Worm (Caenorhabditis elegans) whole organism, L4 larva: ENCODE data around the gene nhr-109.

ENCODE experiments used
- aly-2 ChIP-seq: sonication (generic microtip); optimal IDR thresholded peaks from 2 replicates; lab custom pipeline; 2018; ENCODE audit warnings: missing biosample characterization, missing genetic modification characterization
- dve-1 ChIP-seq: sonication (generic microtip); optimal IDR thresholded peaks from 2 replicates; lab custom pipeline; 2017; ENCODE audit warnings: antibody characterized with exemption, mild to moderate bottlenecking, missing genetic modification characterization, missing compliant biosample characterization; ENCODE audit not compliant: insufficient read depth
- fos-1 ChIP-seq: fragments of 150-350 bp; optimal IDR thresholded peaks from 2 replicates; lab custom pipeline; 2014; ENCODE audit warnings: missing biosample characterization, missing genetic modification characterization
- lin-13 ChIP-seq: fragments of 150-350 bp; optimal IDR thresholded peaks from 2 replicates; lab custom pipeline; 2014; ENCODE audit warnings: missing biosample characterization, missing genetic modification reagents, missing genetic modification characterization
- tag-97 ChIP-seq: fragments of 200-800 bp; sonication (Bioruptor generic); IDR thresholded peaks from 2 replicates; pipeline ENCODE4 v1.3.6; 2022; ENCODE audit warnings: missing genetic modification characterization, missing compliant biosample characterization
- unc-39 ChIP-seq: sonication (generic microtip); optimal IDR thresholded peaks from 2 replicates; lab custom pipeline; 2017; ENCODE audit warnings: missing biosample characterization, missing genetic modification characterization
- unc-62 ChIP-seq, 3 experiments: fragments of 150-350 bp in 1 of 3; sonication (generic microtip); optimal IDR thresholded peaks in 2 of 3; peaks in 1 of 3; 1 replicate in 1 of 3; 2 replicates in 2 of 3; lab custom pipeline; 2014 to 2017; ENCODE audit warnings: missing biosample characterization in 3 of 3, missing genetic modification characterization in 3 of 3, missing genetic modification reagents in 3 of 3, missing genotype in 1 of 3
- vab-7 ChIP-seq: fragments of 200-800 bp; sonication (Bioruptor generic); IDR thresholded peaks from 2 replicates; pipeline ENCODE4 v1.3.6; 2022; ENCODE audit warnings: missing genetic modification reagents, missing genetic modification characterization, missing compliant biosample characterization

DNA sequence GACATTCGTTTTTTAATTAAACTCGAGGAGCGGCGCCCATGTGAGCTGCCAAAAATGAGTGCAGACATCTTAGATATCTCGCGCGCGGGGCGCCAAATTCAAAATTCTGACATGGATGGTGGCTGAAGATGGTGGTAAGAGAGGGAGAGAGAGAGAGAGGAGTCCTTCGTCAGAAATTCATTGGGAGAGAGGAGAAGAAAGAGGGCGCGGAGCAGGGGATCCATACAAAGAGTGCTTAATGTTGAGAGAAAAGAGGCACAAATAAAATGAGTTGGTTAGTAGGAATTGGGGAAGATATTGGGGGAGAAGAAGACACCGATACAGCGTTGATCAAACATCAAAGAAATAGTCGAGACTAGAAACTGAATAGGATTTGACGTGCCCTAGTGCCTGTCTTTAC, 20.3 kb downstream of the nhr-109 start:
- TF ChIP-seq lin-13 (GFP tag; lab: Kevin White, UChicago) = no peak
- TF ChIP-seq unc-62 (GFP tag; optimal IDR thresholded peaks at IDR 0.05 in 1 of 2; lab: Kevin White, UChicago) = no peak
- TF ChIP-seq unc-62 (tag; optimal IDR thresholded peaks at IDR 0.05; lab: Kevin White, UChicago) = no peak
- no peak for TF ChIP-seq unc-39 (tag; lab: Kevin White, UChicago)
- TF ChIP-seq aly-2 = no peak
- no peak for TF ChIP-seq tag-97 (GFP tag; lab: Robert Waterston, UW)
- no peak for TF ChIP-seq dve-1 (tag; lab: Kevin White, UChicago)
- TF ChIP-seq fos-1 (tag; lab: Kevin White, UChicago) = no peak
- no peak for TF ChIP-seq vab-7 (GFP tag; lab: Robert Waterston, UW)
